Fruit fly (Drosophila melanogaster): ENCODE data around the gene mop.
A peak's percentile ranks its signal among the peaks of the same experiment; 100 is the strongest.

The mop gene

DNA sequence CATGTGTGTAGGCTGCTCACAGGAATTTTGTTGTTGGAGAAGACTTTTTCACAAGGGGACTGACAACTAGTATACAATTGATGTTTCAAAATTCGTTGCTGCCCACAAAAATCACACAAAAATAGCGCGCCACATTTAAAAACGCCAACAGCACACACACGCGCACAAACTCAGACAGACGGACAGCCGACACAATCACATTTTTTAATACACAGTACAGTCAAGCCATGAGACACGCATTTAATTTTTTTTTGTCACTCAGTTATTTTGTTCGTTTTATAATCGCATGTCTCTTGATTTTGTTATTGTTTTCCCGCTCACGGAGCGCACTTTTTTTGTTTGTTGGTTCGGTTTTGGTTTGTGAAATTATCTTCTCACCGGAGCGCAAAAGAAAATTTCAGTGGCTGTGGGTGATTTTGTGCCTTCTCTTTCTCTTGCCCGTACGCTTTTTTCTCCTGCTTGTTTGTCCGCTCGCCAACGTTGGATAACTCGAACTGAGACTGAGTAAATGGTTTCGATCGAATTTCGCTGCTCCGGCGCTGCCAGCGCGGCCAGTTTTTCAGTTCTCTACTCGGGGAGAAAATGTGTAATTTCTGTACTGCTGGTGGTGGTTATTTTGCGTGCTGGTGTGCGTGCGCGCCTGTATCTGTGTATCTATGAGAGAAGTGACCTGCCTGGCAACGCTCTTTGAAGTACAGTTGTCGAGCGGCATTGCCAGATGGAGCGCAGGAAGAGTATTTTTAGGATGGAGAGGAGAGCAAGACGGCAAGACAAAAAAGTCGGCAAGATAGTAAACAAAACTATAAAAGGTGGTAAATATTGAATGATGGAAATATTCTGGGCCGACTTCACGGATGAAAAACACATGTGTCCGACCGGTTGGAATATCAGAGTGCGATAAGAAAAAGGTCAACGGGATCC is 18.2 kb downstream of the mop start, which contains the start of gene CG42507 (continued):
- TF ChIP-seq CG9139 (GFP tag; optimal IDR thresholded peaks at IDR 0.05) (peak; percentile 61), dsx (GFP tag; optimal IDR thresholded peaks at IDR 0.05; ENCODE audit: poor library complexity, severe bottlenecking) (peak; percentile 66), OdsH (GFP tag; optimal IDR thresholded peaks at IDR 0.05) (no peak), CG11762 (GFP tag; optimal IDR thresholded peaks at IDR 0.05; ENCODE audit: insufficient read depth) (no peak), Sox14 (GFP tag; optimal IDR thresholded peaks at IDR 0.05) (no peak), net (GFP tag; optimal IDR thresholded peaks at IDR 0.05) (peak; percentile 46), CG10631 (GFP tag; optimal IDR thresholded peaks at IDR 0.05) (peak; percentile 17), CG6276 (GFP tag; optimal IDR thresholded peaks at IDR 0.05) (peak; percentile 31), CG32006 (GFP tag; optimal IDR thresholded peaks at IDR 0.05) (peak; percentile 17), dac (GFP tag; optimal IDR thresholded peaks at IDR 0.05) (no peak), vri (GFP tag; optimal IDR thresholded peaks at IDR 0.05) (peak; percentile 70), CG6163 (GFP tag; IDR thresholded peaks at IDR 0.05) (peak; percentile 60; the same call in 2 of the 3 replicates), Ets96B (tag; optimal IDR thresholded peaks at IDR 0.05) (no peak), CG3919 (GFP tag; optimal IDR thresholded peaks at IDR 0.05) (no peak), spab (GFP tag; optimal IDR thresholded peaks at IDR 0.05) (no peak), fd59A (GFP tag; optimal IDR thresholded peaks at IDR 0.05) (no peak)

DNA sequence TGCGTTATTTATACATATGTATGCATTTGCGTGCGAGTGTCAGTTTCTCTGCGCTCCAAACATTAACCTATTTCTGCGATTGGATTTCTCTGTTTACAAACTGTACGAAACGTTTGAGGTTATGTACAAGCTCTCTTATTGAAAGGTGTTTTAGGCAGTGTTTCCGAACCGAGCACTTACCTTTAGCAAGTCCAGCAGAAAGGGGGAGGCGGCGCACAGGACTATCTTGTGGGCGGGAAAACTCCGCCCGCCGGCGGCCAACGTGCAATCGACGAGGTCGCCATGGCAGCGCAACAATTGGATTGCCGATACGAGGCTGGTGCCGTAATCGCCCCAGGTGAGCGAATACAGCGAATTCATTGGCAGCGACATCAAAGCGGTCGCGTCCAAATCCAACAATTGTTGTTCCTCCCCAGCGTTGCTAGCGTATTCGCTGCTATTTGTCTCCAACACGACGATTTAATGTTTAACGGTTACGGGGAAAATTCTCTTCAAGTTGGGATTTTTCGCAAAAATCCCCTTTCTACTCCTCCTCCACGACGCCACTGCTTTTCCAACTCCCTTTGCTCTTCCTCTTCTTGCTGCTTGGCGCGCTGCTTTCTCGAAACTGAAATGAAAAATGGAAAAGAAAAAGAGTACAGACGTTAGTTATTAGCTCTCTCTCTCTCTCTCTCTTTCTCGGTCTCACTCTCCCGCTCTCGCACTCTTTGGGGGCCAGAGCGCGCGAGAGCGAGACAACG is 19.0 kb downstream of the mop start:
- TF ChIP-seq lz (GFP tag; optimal IDR thresholded peaks at IDR 0.05) (peak; percentile 92), salr (GFP tag; optimal IDR thresholded peaks at IDR 0.05) (peak; percentile 79 to 90), topi (GFP tag; optimal IDR thresholded peaks at IDR 0.05) (peak; percentile 88), Gug (GFP tag; IDR thresholded peaks at IDR 0.05) (peak; percentile 92), achi (GFP tag; optimal IDR thresholded peaks at IDR 0.05) (peak; percentile 90), Blimp-1 (GFP tag; optimal IDR thresholded peaks at IDR 0.05) (peak; percentile 56), dac (GFP tag; optimal IDR thresholded peaks at IDR 0.05) (peak; percentile 93), fd85E (GFP tag; optimal IDR thresholded peaks at IDR 0.05) (peak; percentile 75), CG6854 (GFP tag; optimal IDR thresholded peaks at IDR 0.05) (peak; percentile 47), vri (GFP tag; optimal IDR thresholded peaks at IDR 0.05) (peak; percentile 86), dsx (GFP tag; optimal IDR thresholded peaks at IDR 0.05; ENCODE audit: poor library complexity, severe bottlenecking) (peak; percentile 64), Smox (GFP tag; optimal IDR thresholded peaks at IDR 0.05) (peak; percentile 90), ss (GFP tag; optimal IDR thresholded peaks at IDR 0.05) (peak; percentile 33 to 74), CG3032 (tag; optimal IDR thresholded peaks at IDR 0.05) (peak; percentile 85), CG9139 (GFP tag; optimal IDR thresholded peaks at IDR 0.05) (peak; percentile 58), CG31627 (GFP tag; optimal IDR thresholded peaks at IDR 0.05) (peak; percentile 94), CG16779 (tag; optimal IDR thresholded peaks at IDR 0.05) (peak; percentile 34), Sox14 (GFP tag; optimal IDR thresholded peaks at IDR 0.05) (peak; percentile 92), CG10669 (GFP tag; optimal IDR thresholded peaks at IDR 0.05) (peak; percentile 83), CG6808 (GFP tag; optimal IDR thresholded peaks at IDR 0.05) (peak; percentile 76), net (GFP tag; optimal IDR thresholded peaks at IDR 0.05) (peak; percentile 92), CG8319 (GFP tag; optimal IDR thresholded peaks at IDR 0.05) (peak; percentile 86), eg (GFP tag; IDR thresholded peaks at IDR 0.05) (peak; percentile 96), Hr38 (GFP tag; optimal IDR thresholded peaks at IDR 0.05) (peak; percentile 50), acj6 (GFP tag; optimal IDR thresholded peaks at IDR 0.05) (peak; percentile 89), cyc (GFP tag; optimal IDR thresholded peaks at IDR 0.05) (peak; percentile 93), Ets21C (GFP tag; optimal IDR thresholded peaks at IDR 0.05) (peak; percentile 84), CG3919 (GFP tag; optimal IDR thresholded peaks at IDR 0.05) (peak; percentile 94), CG11762 (GFP tag; optimal IDR thresholded peaks at IDR 0.05; ENCODE audit: insufficient read depth) (peak; percentile 91), CG11902 (GFP tag; optimal IDR thresholded peaks at IDR 0.05) (peak; percentile 89), Sox102F (GFP tag; optimal IDR thresholded peaks at IDR 0.05) (peak; percentile 85), CG32006 (GFP tag; optimal IDR thresholded peaks at IDR 0.05) (peak; percentile 95), Met (GFP tag; optimal IDR thresholded peaks at IDR 0.05) (peak; percentile 90), CG6163 (GFP tag; IDR thresholded peaks at IDR 0.05) (peak; percentile 96), CG4318 (GFP tag; optimal IDR thresholded peaks at IDR 0.05) (peak; percentile 93), Eip78C (GFP tag) (peak; percentile 97), OdsH (GFP tag; optimal IDR thresholded peaks at IDR 0.05) (peak; percentile 93), CG6792 (GFP tag; optimal IDR thresholded peaks at IDR 0.05) (peak; percentile 88), Lpt (GFP tag; optimal IDR thresholded peaks at IDR 0.05) (peak; percentile 91)

All from whole organism, prepupa.